Worm (Caenorhabditis elegans) whole organism, L1 larva: ENCODE data around the gene Y67A10A.11.

Experiments used
- C04F5.9 ChIP-seq: sonication (generic microtip); optimal IDR thresholded peaks from 2 replicates; lab custom pipeline; 2016; ENCODE audit warnings: missing genetic modification characterization, missing compliant biosample characterization
- C34B4.2 ChIP-seq: sonication (generic microtip); optimal IDR thresholded peaks from 2 replicates; lab custom pipeline; 2017; ENCODE audit warnings: mild to moderate bottlenecking, missing genetic modification characterization, missing compliant biosample characterization
- Y116A8C.19 ChIP-seq: sonication (generic microtip); optimal IDR thresholded peaks from 2 replicates; lab custom pipeline; 2016; ENCODE audit warnings: missing compliant biosample characterization, missing genetic modification characterization, borderline replicate concordance
- aha-1 ChIP-seq: fragments of 150-350 bp; optimal IDR thresholded peaks from 2 replicates; lab custom pipeline; 2014; ENCODE audit warnings: missing biosample characterization, missing genetic modification characterization
- alr-1 ChIP-seq: fragments of 200-800 bp; sonication (Bioruptor generic); optimal IDR thresholded peaks from 2 replicates; lab custom pipeline; 2018; ENCODE audit warnings: borderline replicate concordance, mild to moderate bottlenecking, missing genetic modification characterization, missing compliant biosample characterization
- aly-2 ChIP-seq: fragments of 150-350 bp; optimal IDR thresholded peaks from 2 replicates; lab custom pipeline; 2014; ENCODE audit warnings: missing biosample characterization, missing genetic modification characterization
- blmp-1 ChIP-seq: fragments of 150-350 bp; optimal IDR thresholded peaks from 2 replicates; lab custom pipeline; 2014; ENCODE audit warnings: missing biosample characterization, missing genetic modification characterization
- ceh-8 ChIP-seq: fragments of 200-800 bp; sonication (Bioruptor generic); optimal IDR thresholded peaks from 2 replicates; lab custom pipeline; 2018; ENCODE audit warnings: mild to moderate bottlenecking, missing genetic modification characterization, moderate library complexity, missing compliant biosample characterization
- ceh-82 ChIP-seq, 3 experiments: fragments of 150-350 bp in 1 of 3; sonication (generic microtip) in 2 of 3; optimal IDR thresholded peaks; 2 replicates each; lab custom pipeline; 2014 to 2017; ENCODE audit warnings: missing biosample characterization in 3 of 3, missing genetic modification characterization in 3 of 3
- ceh-90 ChIP-seq: sonication (generic microtip); optimal IDR thresholded peaks from 2 replicates; lab custom pipeline; 2016; ENCODE audit warnings: missing genetic modification characterization, missing compliant biosample characterization
- dpl-1 ChIP-seq, 3 experiments: fragments of 150-350 bp in 2 of 3; sonication (generic microtip) in 1 of 3; optimal IDR thresholded peaks; 2 replicates each; lab custom pipeline; 2014 to 2017; ENCODE audit warnings: missing biosample characterization in 3 of 3, missing genetic modification characterization in 3 of 3, missing genetic modification reagents in 3 of 3
- efl-1 ChIP-seq, 4 experiments: fragments of 150-350 bp; optimal IDR thresholded peaks in 3 of 4; peaks in 1 of 4; 1 replicate in 1 of 4; 2 replicates in 3 of 4; lab custom pipeline; 2014; ENCODE audit warnings: missing biosample characterization in 2 of 4, missing genetic modification characterization in 2 of 4, missing genetic modification reagents in 2 of 4
- egl-27 ChIP-seq, 2 experiments: fragments of 150-350 bp in 1 of 2; sonication (generic microtip); optimal IDR thresholded peaks; 3 replicates each; lab custom pipeline; 2017 to 2018; ENCODE audit warnings: missing biosample characterization in 2 of 2, missing genetic modification characterization in 2 of 2, missing genetic modification reagents in 2 of 2
- elt-3 ChIP-seq, 6 experiments: fragments of 150-350 bp in 1 of 6; sonication (generic microtip); optimal IDR thresholded peaks; 2 replicates each; lab custom pipeline; 2017 to 2018; ENCODE audit warnings: missing biosample characterization in 6 of 6, missing genetic modification characterization in 6 of 6, inconsistent platforms in 1 of 6
- fkh-4 ChIP-seq: sonication (generic microtip); optimal IDR thresholded peaks from 2 replicates; lab custom pipeline; 2016; ENCODE audit warnings: missing compliant biosample characterization, missing genetic modification characterization, borderline replicate concordance
- fkh-8 ChIP-seq: sonication (generic microtip); optimal IDR thresholded peaks from 2 replicates; lab custom pipeline; 2016; ENCODE audit warnings: mild to moderate bottlenecking, missing genetic modification characterization, missing compliant biosample characterization
- fos-1 ChIP-seq: fragments of 150-350 bp; optimal IDR thresholded peaks from 2 replicates; lab custom pipeline; 2014; ENCODE audit warnings: missing biosample characterization, missing genetic modification characterization
- hpl-2 ChIP-seq: fragments of 150-350 bp; optimal IDR thresholded peaks from 2 replicates; lab custom pipeline; 2014; ENCODE audit warnings: missing biosample characterization, missing genetic modification reagents, missing genetic modification characterization
- lin-13 ChIP-seq: fragments of 150-350 bp; optimal IDR thresholded peaks from 2 replicates; lab custom pipeline; 2014; ENCODE audit warnings: missing biosample characterization, missing genetic modification reagents, missing genetic modification characterization
- lin-14 ChIP-seq: fragments of 200-800 bp; sonication (Bioruptor generic); optimal IDR thresholded peaks from 2 replicates; lab custom pipeline; 2018; ENCODE audit warnings: mild to moderate bottlenecking, missing genetic modification characterization, moderate library complexity, missing compliant biosample characterization
- lin-35 ChIP-seq, 2 experiments: fragments of 150-350 bp; optimal IDR thresholded peaks; 2 replicates each; lab custom pipeline; 2014; ENCODE audit warnings: missing biosample characterization in 2 of 2, missing genetic modification characterization in 2 of 2, missing genetic modification reagents in 2 of 2
- lin-39 ChIP-seq: fragments of 150-350 bp; optimal IDR thresholded peaks from 2 replicates; lab custom pipeline; 2014; ENCODE audit warnings: missing biosample characterization, missing genetic modification reagents, missing genetic modification characterization
- lir-3 ChIP-seq: sonication (generic microtip); optimal IDR thresholded peaks from 2 replicates; lab custom pipeline; 2016; ENCODE audit warnings: mild to moderate bottlenecking, missing genetic modification characterization, moderate library complexity, missing compliant biosample characterization; ENCODE audit not compliant: poor library complexity
- lsy-2 ChIP-seq, 2 experiments: fragments of 150-350 bp; optimal IDR thresholded peaks; 2 replicates each; lab custom pipeline; 2014; ENCODE audit warnings: missing biosample characterization in 2 of 2, missing genetic modification characterization in 2 of 2
- mab-9 ChIP-seq: fragments of 200-800 bp; sonication (Bioruptor generic); IDR thresholded peaks from 2 replicates; pipeline ENCODE4 v1.3.6; 2022; ENCODE audit warnings: missing genetic modification reagents, missing genetic modification characterization, missing compliant biosample characterization
- mef-2 ChIP-seq: fragments of 150-350 bp; optimal IDR thresholded peaks from 2 replicates; lab custom pipeline; 2014; ENCODE audit warnings: missing biosample characterization, missing genetic modification characterization
- mep-1 ChIP-seq: fragments of 150-350 bp; optimal IDR thresholded peaks from 2 replicates; lab custom pipeline; 2014; ENCODE audit warnings: missing biosample characterization, missing genetic modification characterization
- nhr-19 ChIP-seq: fragments of 200-800 bp; sonication (Bioruptor generic); conservative IDR thresholded peaks from 2 replicates; pipeline ENCODE4 v1.3.6; 2022; ENCODE audit warnings: missing genetic modification characterization, missing compliant biosample characterization
- nhr-20 ChIP-seq: sonication (generic microtip); optimal IDR thresholded peaks from 2 replicates; lab custom pipeline; 2016; ENCODE audit warnings: mild to moderate bottlenecking, missing genetic modification characterization, missing compliant biosample characterization
- nhr-28 ChIP-seq: fragments of 150-350 bp; optimal IDR thresholded peaks from 2 replicates; lab custom pipeline; 2014; ENCODE audit warnings: missing biosample characterization, missing genetic modification characterization
- nhr-47 ChIP-seq: sonication (generic microtip); optimal IDR thresholded peaks from 2 replicates; lab custom pipeline; 2016; ENCODE audit warnings: mild to moderate bottlenecking, missing genetic modification characterization, moderate library complexity, missing compliant biosample characterization
- nhr-71 ChIP-seq: sonication (generic microtip); optimal IDR thresholded peaks from 2 replicates; lab custom pipeline; 2016; ENCODE audit warnings: mild to moderate bottlenecking, missing genetic modification characterization, moderate library complexity, missing compliant biosample characterization
- nhr-76 ChIP-seq: sonication (generic microtip); optimal IDR thresholded peaks from 2 replicates; lab custom pipeline; 2017; ENCODE audit warnings: missing biosample characterization, missing genetic modification characterization
- nhr-77 ChIP-seq: fragments of 150-350 bp; optimal IDR thresholded peaks from 2 replicates; lab custom pipeline; 2014; ENCODE audit warnings: missing biosample characterization, missing genetic modification characterization
- nhr-84 ChIP-seq: sonication (generic microtip); optimal IDR thresholded peaks from 2 replicates; lab custom pipeline; 2017; ENCODE audit warnings: missing biosample characterization, missing genetic modification characterization
- nhr-85 ChIP-seq: sonication (generic microtip); peaks from one replicate; lab custom pipeline; 2016; ENCODE audit warnings: missing genetic modification characterization, inconsistent platforms, missing compliant biosample characterization
- pag-3 ChIP-seq: sonication (generic microtip); optimal IDR thresholded peaks from 2 replicates; lab custom pipeline; 2017; ENCODE audit warnings: missing genetic modification characterization, mild to moderate bottlenecking, missing compliant biosample characterization, antibody characterized with exemption, borderline replicate concordance; ENCODE audit not compliant: insufficient read depth
- pqm-1 ChIP-seq: sonication (generic microtip); optimal IDR thresholded peaks from 3 replicates; lab custom pipeline; 2017; ENCODE audit warnings: missing biosample characterization, missing genetic modification characterization
- rnt-1 ChIP-seq: sonication (generic microtip); optimal IDR thresholded peaks from 2 replicates; lab custom pipeline; 2016; ENCODE audit warnings: mild to moderate bottlenecking, missing genetic modification characterization, moderate library complexity, missing compliant biosample characterization
- tlp-1 ChIP-seq: fragments of 150-350 bp; optimal IDR thresholded peaks from 2 replicates; lab custom pipeline; 2014; ENCODE audit warnings: missing biosample characterization, missing genetic modification characterization
- unc-130 ChIP-seq: fragments of 150-350 bp; optimal IDR thresholded peaks from 2 replicates; lab custom pipeline; 2017; ENCODE audit warnings: missing biosample characterization, missing genetic modification characterization, inconsistent platforms
- unc-98 ChIP-seq: fragments of 200-800 bp; sonication (Bioruptor generic); IDR thresholded peaks from 2 replicates; pipeline ENCODE4 v1.3.6; 2022; ENCODE audit warnings: missing genetic modification characterization, missing compliant biosample characterization
- vab-15 ChIP-seq: sonication (generic microtip); optimal IDR thresholded peaks from 2 replicates; lab custom pipeline; 2017; ENCODE audit warnings: missing genotype, mild to moderate bottlenecking, missing genetic modification characterization, missing compliant biosample characterization
- xbp-1 ChIP-seq: sonication (generic microtip); optimal IDR thresholded peaks from 2 replicates; lab custom pipeline; 2016; ENCODE audit warnings: missing genetic modification characterization, missing compliant biosample characterization
- zag-1 ChIP-seq: fragments of 150-350 bp; optimal IDR thresholded peaks from 2 replicates; lab custom pipeline; 2014; ENCODE audit warnings: missing biosample characterization, missing genetic modification characterization
- ztf-11 ChIP-seq, 2 experiments: sonication (generic microtip); optimal IDR thresholded peaks; 2 replicates each; lab custom pipeline; 2016 to 2017; ENCODE audit warnings: missing genetic modification characterization in 2 of 2, missing biosample characterization in 1 of 2, missing compliant biosample characterization in 1 of 2

Y67A10A.11 gene

ce11 chrIV:14343756-14344155 is 4.0 kb downstream of the Y67A10A.11 start, which contains the start of gene srlf-28:
Gene srlf-28 (minus strand): TSS chrIV:14343856.
- no peak for TF ChIP-seq ceh-8

DNA sequence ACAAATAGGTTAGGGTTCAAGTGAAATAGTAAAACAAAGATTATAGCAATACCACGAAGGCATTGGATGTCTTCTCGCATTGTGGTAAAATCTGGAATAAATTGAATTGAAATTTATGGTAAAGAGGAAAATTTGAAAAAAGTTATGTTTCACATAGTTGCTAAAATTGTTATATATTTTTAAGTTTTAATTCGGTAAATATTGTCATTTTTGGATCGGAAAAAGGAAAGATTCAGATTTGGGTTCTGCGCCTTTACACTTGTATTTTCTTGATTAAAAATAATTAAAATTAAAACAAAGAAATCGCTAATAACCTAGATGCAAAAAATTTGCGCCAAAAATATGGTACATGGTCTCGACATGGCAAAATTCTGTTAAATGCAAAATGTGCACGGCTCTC is 10.9 kb downstream of the Y67A10A.11 start, which contains the start of gene oac-56:
TSS of gene oac-56 (minus strand) at position 101 of the 400 bp plus-strand sequence.
- TF ChIP-seq C04F5.9 (no peak), ceh-82 (tag; optimal IDR thresholded peaks at IDR 0.05; lab: Kevin White, UChicago) (no peak), egl-27 (tag; optimal IDR thresholded peaks at IDR 0.05; lab: Kevin White, UChicago) (no peak), lir-3 (tag; lab: Kevin White, UChicago) (no peak), unc-130 (tag; lab: Kevin White, UChicago) (no peak), fkh-4 (no peak), unc-98 (GFP tag; lab: Robert Waterston, UW) (no peak), xbp-1 (tag; lab: Kevin White, UChicago) (no peak), ceh-90 (tag; lab: Kevin White, UChicago) (no peak), zag-1 (tag; lab: Kevin White, UChicago) (no peak), nhr-19 (GFP tag; lab: Robert Waterston, UW) (no peak), lsy-2 (tag; optimal IDR thresholded peaks at IDR 0.05; lab: Kevin White, UChicago) (no peak), tlp-1 (tag; lab: Kevin White, UChicago) (no peak), C34B4.2 (tag; lab: Kevin White, UChicago) (no peak)

- TF ChIP-seq unc-130 (tag; lab: Kevin White, UChicago) = no peak
- TF ChIP-seq ceh-90 (tag; lab: Kevin White, UChicago) = no peak
- TF ChIP-seq vab-15 (tag; lab: Kevin White, UChicago) = no peak
- TF ChIP-seq rnt-1 = no peak
- TF ChIP-seq xbp-1 (tag; lab: Kevin White, UChicago) = peak; percentile 23
- no peak for TF ChIP-seq nhr-84 (tag; lab: Kevin White, UChicago)
- peak; percentile 10 for TF ChIP-seq nhr-20
- no peak for TF ChIP-seq pqm-1
- TF ChIP-seq hpl-2 (GFP tag; lab: Kevin White, UChicago) = no peak
- TF ChIP-seq unc-98 (GFP tag; lab: Robert Waterston, UW) = 0 out of 2 replicates have a peak, but pooled peaks have one; percentile 33
- no peak for TF ChIP-seq zag-1 (tag; lab: Kevin White, UChicago)
- peak; percentile 6 for TF ChIP-seq mep-1 (tag; lab: Kevin White, UChicago)
- no peak for TF ChIP-seq Y116A8C.19 (tag; lab: Kevin White, UChicago)
- TF ChIP-seq lin-39 = no peak
- no peak for TF ChIP-seq aha-1 (tag; lab: Kevin White, UChicago)
- TF ChIP-seq pag-3 (tag; lab: Kevin White, UChicago) = no peak
- TF ChIP-seq fos-1 (tag; lab: Kevin White, UChicago) = peak; percentile 18
- peak; percentile 51 for TF ChIP-seq nhr-47 (tag; lab: Kevin White, UChicago)
- no peak for TF ChIP-seq lin-13 (GFP tag; lab: Kevin White, UChicago)
- no peak for TF ChIP-seq blmp-1 (tag; lab: Kevin White, UChicago)
- peak in 1 of 3 experiments; percentile 37 for TF ChIP-seq dpl-1 (GFP tag; optimal IDR thresholded peaks at IDR 0.05; lab: Kevin White, UChicago)
- no peak for TF ChIP-seq aly-2
- TF ChIP-seq elt-3 (tag; optimal IDR thresholded peaks at IDR 0.05; lab: Kevin White, UChicago) = no peak
- TF ChIP-seq alr-1 (tag; lab: Kevin White, UChicago) = no peak
- TF ChIP-seq mab-9 (GFP tag; lab: Robert Waterston, UW) = no peak
- TF ChIP-seq lin-14 = no peak
- TF ChIP-seq nhr-85 (tag; lab: Kevin White, UChicago) = no peak
- no peak for TF ChIP-seq C34B4.2 (tag; lab: Kevin White, UChicago)
- peak; percentile 57 to 74 for TF ChIP-seq efl-1 (optimal IDR thresholded peaks at IDR 0.05; lab: Kevin White, UChicago)
- TF ChIP-seq efl-1 (GFP tag; optimal IDR thresholded peaks at IDR 0.05 in 1 of 2; lab: Kevin White, UChicago) = peak; percentile 17 to 80
- TF ChIP-seq lir-3 (tag; lab: Kevin White, UChicago) = peak; percentile 19
- TF ChIP-seq ztf-11 (tag; optimal IDR thresholded peaks at IDR 0.05; lab: Kevin White, UChicago) = no peak
- peak; percentile 72 for TF ChIP-seq nhr-71 (tag; lab: Kevin White, UChicago)
- peak; percentile 62 for TF ChIP-seq fkh-4
- TF ChIP-seq nhr-28 (tag; lab: Kevin White, UChicago) = no peak
- no peak for TF ChIP-seq egl-27 (tag; optimal IDR thresholded peaks at IDR 0.05; lab: Kevin White, UChicago)
- TF ChIP-seq nhr-76 = no peak
- TF ChIP-seq mef-2 (tag; lab: Kevin White, UChicago) = no peak
- TF ChIP-seq nhr-77 = no peak
- peak; percentile 51 for TF ChIP-seq fkh-8 (tag; lab: Kevin White, UChicago)
- no peak for TF ChIP-seq lin-35 (GFP tag; optimal IDR thresholded peaks at IDR 0.05; lab: Kevin White, UChicago)
Observed at ce11 chrIV:14356120-14356519, 16.4 kb downstream of the Y67A10A.11 start.
